Worm (Caenorhabditis elegans) whole organism, L1 larva: ENCODE results near the gene trpp-4.

Experiments
- F16B12.6 ChIP-seq: fragments of 150-350 bp; optimal IDR thresholded peaks from 2 replicates; lab custom pipeline; 2014; ENCODE audit warnings: missing biosample characterization, missing genetic modification characterization
- blmp-1 ChIP-seq: fragments of 150-350 bp; optimal IDR thresholded peaks from 2 replicates; lab custom pipeline; 2014; ENCODE audit warnings: missing biosample characterization, missing genetic modification characterization
- ceh-63 ChIP-seq: fragments of 200-800 bp; sonication (Bioruptor generic); optimal IDR thresholded peaks from 2 replicates; lab custom pipeline; 2018; ENCODE audit warnings: mild to moderate bottlenecking, missing genetic modification characterization, missing compliant biosample characterization
- ceh-82 ChIP-seq, 3 experiments: fragments of 150-350 bp in 1 of 3; sonication (generic microtip) in 2 of 3; optimal IDR thresholded peaks; 2 replicates each; lab custom pipeline; 2014 to 2017; ENCODE audit warnings: missing biosample characterization in 3 of 3, missing genetic modification characterization in 3 of 3
- dpl-1 ChIP-seq, 3 experiments: fragments of 150-350 bp in 2 of 3; sonication (generic microtip) in 1 of 3; optimal IDR thresholded peaks; 2 replicates each; lab custom pipeline; 2014 to 2017; ENCODE audit warnings: missing biosample characterization in 3 of 3, missing genetic modification characterization in 3 of 3, missing genetic modification reagents in 3 of 3
- efl-1 ChIP-seq, 4 experiments: fragments of 150-350 bp; optimal IDR thresholded peaks in 3 of 4; peaks in 1 of 4; 1 replicate in 1 of 4; 2 replicates in 3 of 4; lab custom pipeline; 2014; ENCODE audit warnings: missing biosample characterization in 2 of 4, missing genetic modification characterization in 2 of 4, missing genetic modification reagents in 2 of 4
- egl-13 ChIP-seq: sonication (generic microtip); optimal IDR thresholded peaks from 2 replicates; lab custom pipeline; 2016; ENCODE audit warnings: missing genotype, missing genetic modification reagents, missing genetic modification characterization, missing compliant biosample characterization
- egl-27 ChIP-seq, 2 experiments: fragments of 150-350 bp in 1 of 2; sonication (generic microtip); optimal IDR thresholded peaks; 3 replicates each; lab custom pipeline; 2017 to 2018; ENCODE audit warnings: missing biosample characterization in 2 of 2, missing genetic modification characterization in 2 of 2, missing genetic modification reagents in 2 of 2
- elt-3 ChIP-seq, 6 experiments: fragments of 150-350 bp in 1 of 6; sonication (generic microtip); optimal IDR thresholded peaks; 2 replicates each; lab custom pipeline; 2017 to 2018; ENCODE audit warnings: missing biosample characterization in 6 of 6, missing genetic modification characterization in 6 of 6, inconsistent platforms in 1 of 6
- ets-5 ChIP-seq: fragments of 200-800 bp; sonication (Bioruptor generic); IDR thresholded peaks from 2 replicates; pipeline ENCODE4 v1.3.6; 2022; ENCODE audit warnings: missing genetic modification characterization, missing compliant biosample characterization
- fos-1 ChIP-seq: fragments of 150-350 bp; optimal IDR thresholded peaks from 2 replicates; lab custom pipeline; 2014; ENCODE audit warnings: missing biosample characterization, missing genetic modification characterization
- hlh-17 ChIP-seq: fragments of 200-800 bp; sonication (Bioruptor generic); optimal IDR thresholded peaks from 2 replicates; lab custom pipeline; 2018; ENCODE audit warnings: missing genetic modification characterization, mild to moderate bottlenecking, missing compliant biosample characterization, moderate library complexity, borderline replicate concordance
- hlh-4 ChIP-seq: sonication (generic microtip); optimal IDR thresholded peaks from 2 replicates; lab custom pipeline; 2016; ENCODE audit warnings: mild to moderate bottlenecking, missing genetic modification characterization, missing compliant biosample characterization
- hpl-2 ChIP-seq: fragments of 150-350 bp; optimal IDR thresholded peaks from 2 replicates; lab custom pipeline; 2014; ENCODE audit warnings: missing biosample characterization, missing genetic modification reagents, missing genetic modification characterization
- isw-1 ChIP-seq: fragments of 200-800 bp; sonication (Bioruptor generic); IDR thresholded peaks from 2 replicates; pipeline ENCODE4 v1.3.6; 2022; ENCODE audit warnings: missing genetic modification characterization, missing compliant biosample characterization
- jun-1 ChIP-seq: fragments of 150-350 bp; optimal IDR thresholded peaks from 2 replicates; lab custom pipeline; 2014; ENCODE audit warnings: missing biosample characterization, missing genetic modification reagents, missing genetic modification characterization
- lin-14 ChIP-seq: fragments of 200-800 bp; sonication (Bioruptor generic); optimal IDR thresholded peaks from 2 replicates; lab custom pipeline; 2018; ENCODE audit warnings: mild to moderate bottlenecking, missing genetic modification characterization, moderate library complexity, missing compliant biosample characterization
- lin-15B ChIP-seq: fragments of 150-350 bp; sonication (generic microtip); optimal IDR thresholded peaks from 3 replicates; lab custom pipeline; 2014; ENCODE audit warnings: missing biosample characterization, missing genetic modification characterization
- lin-35 ChIP-seq, 2 experiments: fragments of 150-350 bp; optimal IDR thresholded peaks; 2 replicates each; lab custom pipeline; 2014; ENCODE audit warnings: missing biosample characterization in 2 of 2, missing genetic modification characterization in 2 of 2, missing genetic modification reagents in 2 of 2
- lin-39 ChIP-seq: fragments of 150-350 bp; optimal IDR thresholded peaks from 2 replicates; lab custom pipeline; 2014; ENCODE audit warnings: missing biosample characterization, missing genetic modification reagents, missing genetic modification characterization
- lsy-2 ChIP-seq, 2 experiments: fragments of 150-350 bp; optimal IDR thresholded peaks; 2 replicates each; lab custom pipeline; 2014; ENCODE audit warnings: missing biosample characterization in 2 of 2, missing genetic modification characterization in 2 of 2
- mdl-1 ChIP-seq, 2 experiments: fragments of 150-350 bp; optimal IDR thresholded peaks; 2 replicates each; lab custom pipeline; 2014 to 2017; ENCODE audit warnings: missing biosample characterization in 2 of 2, missing genetic modification characterization in 2 of 2, inconsistent platforms in 1 of 2
- mep-1 ChIP-seq: fragments of 150-350 bp; optimal IDR thresholded peaks from 2 replicates; lab custom pipeline; 2014; ENCODE audit warnings: missing biosample characterization, missing genetic modification characterization
- nhr-20 ChIP-seq: sonication (generic microtip); optimal IDR thresholded peaks from 2 replicates; lab custom pipeline; 2016; ENCODE audit warnings: mild to moderate bottlenecking, missing genetic modification characterization, missing compliant biosample characterization
- nhr-71 ChIP-seq: sonication (generic microtip); optimal IDR thresholded peaks from 2 replicates; lab custom pipeline; 2016; ENCODE audit warnings: mild to moderate bottlenecking, missing genetic modification characterization, moderate library complexity, missing compliant biosample characterization
- nhr-76 ChIP-seq: sonication (generic microtip); optimal IDR thresholded peaks from 2 replicates; lab custom pipeline; 2017; ENCODE audit warnings: missing biosample characterization, missing genetic modification characterization
- nhr-77 ChIP-seq: fragments of 150-350 bp; optimal IDR thresholded peaks from 2 replicates; lab custom pipeline; 2014; ENCODE audit warnings: missing biosample characterization, missing genetic modification characterization
- nhr-84 ChIP-seq: sonication (generic microtip); optimal IDR thresholded peaks from 2 replicates; lab custom pipeline; 2017; ENCODE audit warnings: missing biosample characterization, missing genetic modification characterization
- nhr-85 ChIP-seq: sonication (generic microtip); peaks from one replicate; lab custom pipeline; 2016; ENCODE audit warnings: missing genetic modification characterization, inconsistent platforms, missing compliant biosample characterization
- rnt-1 ChIP-seq: sonication (generic microtip); optimal IDR thresholded peaks from 2 replicates; lab custom pipeline; 2016; ENCODE audit warnings: mild to moderate bottlenecking, missing genetic modification characterization, moderate library complexity, missing compliant biosample characterization
- skn-1 ChIP-seq: fragments of 150-350 bp; optimal IDR thresholded peaks from 2 replicates; lab custom pipeline; 2014; ENCODE audit warnings: missing biosample characterization, missing genetic modification characterization
- snu-23 ChIP-seq: sonication (generic microtip); optimal IDR thresholded peaks from 2 replicates; lab custom pipeline; 2016; ENCODE audit warnings: missing genetic modification characterization, missing compliant biosample characterization
- sox-4 ChIP-seq: sonication (generic microtip); optimal IDR thresholded peaks from 2 replicates; lab custom pipeline; 2016; ENCODE audit warnings: missing genetic modification characterization, missing compliant biosample characterization
- swsn-7 ChIP-seq: sonication (generic microtip); optimal IDR thresholded peaks from 2 replicates; lab custom pipeline; 2016; ENCODE audit warnings: missing genetic modification characterization, missing compliant biosample characterization
- tlp-1 ChIP-seq: fragments of 150-350 bp; optimal IDR thresholded peaks from 2 replicates; lab custom pipeline; 2014; ENCODE audit warnings: missing biosample characterization, missing genetic modification characterization
- unc-130 ChIP-seq: fragments of 150-350 bp; optimal IDR thresholded peaks from 2 replicates; lab custom pipeline; 2017; ENCODE audit warnings: missing biosample characterization, missing genetic modification characterization, inconsistent platforms
- unc-86 ChIP-seq: sonication (generic microtip); optimal IDR thresholded peaks from 2 replicates; lab custom pipeline; 2016; ENCODE audit warnings: missing genetic modification characterization, missing compliant biosample characterization
- xbp-1 ChIP-seq: sonication (generic microtip); optimal IDR thresholded peaks from 2 replicates; lab custom pipeline; 2016; ENCODE audit warnings: missing genetic modification characterization, missing compliant biosample characterization
- zag-1 ChIP-seq: fragments of 150-350 bp; optimal IDR thresholded peaks from 2 replicates; lab custom pipeline; 2014; ENCODE audit warnings: missing biosample characterization, missing genetic modification characterization

trpp-4 gene

DNA sequence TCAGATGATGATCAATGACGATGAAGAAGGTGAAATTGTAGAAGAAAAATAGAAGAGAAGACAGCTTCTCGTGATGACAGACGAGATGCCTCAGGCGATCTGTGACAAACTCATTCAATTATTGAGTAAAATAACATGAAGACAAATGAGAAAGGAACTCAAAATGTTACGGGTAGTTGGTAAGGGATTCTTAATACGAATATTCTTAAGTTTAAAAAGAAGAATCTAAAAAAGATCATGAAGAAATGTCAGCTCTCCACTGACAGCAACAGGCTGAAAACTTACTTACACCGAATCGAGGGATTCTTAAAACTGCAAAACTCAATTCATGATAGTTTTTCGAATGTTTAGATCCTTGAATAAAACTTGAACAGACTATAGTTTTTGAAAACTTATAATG lies 14.4 kb downstream of the trpp-4 start, which contains the start of gene F36D4.4:
Gene F36D4.4 (minus strand): TSS at position 101 of the 400 bp plus-strand sequence.
- no peak for TF ChIP-seq unc-130 (tag; lab: Kevin White, UChicago)
- no peak for TF ChIP-seq zag-1 (tag; lab: Kevin White, UChicago)
- no peak for TF ChIP-seq egl-13 (tag; lab: Kevin White, UChicago)
- no peak for TF ChIP-seq isw-1 (GFP tag; lab: Robert Waterston, UW)

ce11 chrV:9416624-9417023 lies 16.5 kb downstream of the trpp-4 start, which contains the start of gene F36D4.1:
F36D4.1 (plus strand) TSS chrV:9416924.
- TF ChIP-seq tlp-1 (tag; lab: Kevin White, UChicago), result no peak
- TF ChIP-seq hpl-2 (GFP tag; lab: Kevin White, UChicago), result no peak

- TF ChIP-seq jun-1 (tag; lab: Kevin White, UChicago), result no peak
- peak; percentile 15 for TF ChIP-seq lin-14 (GFP tag; lab: Kevin White, UChicago)
- no peak for TF ChIP-seq elt-3 (tag; optimal IDR thresholded peaks at IDR 0.05; lab: Kevin White, UChicago)
- no peak for TF ChIP-seq hlh-17 (GFP tag; lab: Kevin White, UChicago)
- TF ChIP-seq lin-35 (GFP tag; optimal IDR thresholded peaks at IDR 0.05; lab: Kevin White, UChicago), result peak in 1 of 2 experiments; percentile 1
Observed at ce11 chrV:9422745-9423144, 22.6 kb downstream of the trpp-4 start.

DNA sequence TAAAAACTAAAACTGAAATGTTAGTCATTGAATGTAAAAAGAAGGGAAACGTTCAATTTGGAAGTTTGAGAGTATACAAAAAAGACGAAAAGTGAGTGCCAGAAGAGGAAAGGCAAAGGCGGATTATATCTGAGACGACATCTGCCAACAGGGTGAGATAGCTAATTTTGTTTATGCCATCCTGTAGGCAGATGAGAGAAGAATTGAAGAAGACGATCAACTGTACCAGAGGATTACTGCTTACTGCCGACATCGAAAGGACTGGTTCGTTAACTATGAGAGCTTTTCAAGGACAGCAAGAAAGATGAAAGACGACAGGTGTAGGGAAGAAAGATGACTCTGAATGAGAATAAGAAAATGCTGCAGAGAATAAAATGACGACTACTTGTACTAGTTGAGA lies 23.4 kb downstream of the trpp-4 start:
- TF ChIP-seq blmp-1 (tag; lab: Kevin White, UChicago), result peak; percentile 29
- TF ChIP-seq F16B12.6, result no peak
- peak; percentile 22 for TF ChIP-seq snu-23 (GFP tag; lab: Kevin White, UChicago)
- TF ChIP-seq nhr-76, result no peak
- TF ChIP-seq nhr-85 (tag; lab: Kevin White, UChicago), result peak; percentile 84
- TF ChIP-seq lin-15B (tag; lab: Kevin White, UChicago), result no peak
- TF ChIP-seq unc-130 (tag; lab: Kevin White, UChicago), result no peak
- no peak for TF ChIP-seq egl-27 (tag; optimal IDR thresholded peaks at IDR 0.05; lab: Kevin White, UChicago)
- TF ChIP-seq ets-5, result no peak
- TF ChIP-seq efl-1 (optimal IDR thresholded peaks at IDR 0.05; lab: Kevin White, UChicago), result no peak
- no peak for TF ChIP-seq efl-1 (GFP tag; optimal IDR thresholded peaks at IDR 0.05 in 1 of 2; lab: Kevin White, UChicago)
- peak; percentile 57 for TF ChIP-seq lin-14 (GFP tag; lab: Kevin White, UChicago)

DNA sequence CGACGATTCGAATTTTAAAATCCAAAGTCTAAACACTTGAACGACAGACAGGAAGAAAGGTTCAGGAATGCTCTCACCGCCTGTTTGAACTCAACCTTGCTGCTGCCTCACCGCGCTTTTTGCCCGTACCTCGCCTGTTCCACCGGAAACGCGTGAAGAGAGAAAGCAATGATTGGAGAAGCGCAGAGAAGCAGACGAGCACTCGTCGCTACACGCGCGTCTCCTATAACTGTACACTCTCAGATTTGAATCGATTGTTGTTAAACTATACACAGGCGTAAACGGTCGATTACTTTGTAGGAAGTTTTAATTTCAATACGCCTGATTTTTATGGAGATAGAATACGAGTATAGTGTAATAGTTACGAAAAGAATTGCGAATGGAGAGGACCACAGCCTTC lies 24.4 kb downstream of the trpp-4 start:
- TF ChIP-seq nhr-84 (tag; lab: Kevin White, UChicago), result no peak
- peak; percentile 25 for TF ChIP-seq nhr-77 (tag; lab: Kevin White, UChicago)
- TF ChIP-seq mep-1 (tag; lab: Kevin White, UChicago), result peak; percentile 13
- TF ChIP-seq efl-1 (optimal IDR thresholded peaks at IDR 0.05; lab: Kevin White, UChicago), result peak in 1 of 2 experiments; percentile 17
- peak in 1 of 2 experiments; percentile 75 for TF ChIP-seq efl-1 (GFP tag; optimal IDR thresholded peaks at IDR 0.05 in 1 of 2; lab: Kevin White, UChicago)
- TF ChIP-seq nhr-71, result peak; percentile 18
- TF ChIP-seq ceh-82 (tag; optimal IDR thresholded peaks at IDR 0.05; lab: Kevin White, UChicago), result peak in 1 of 3 experiments; percentile 31
- no peak for TF ChIP-seq fos-1 (tag; lab: Kevin White, UChicago)
- TF ChIP-seq skn-1 (tag; lab: Kevin White, UChicago), result no peak
- no peak for TF ChIP-seq lin-39 (tag; lab: Kevin White, UChicago)
- TF ChIP-seq swsn-7 (tag; lab: Kevin White, UChicago), result peak; percentile 16
- TF ChIP-seq lin-14 (GFP tag; lab: Kevin White, UChicago), result peak; percentile 75
- TF ChIP-seq unc-86 (tag; lab: Kevin White, UChicago), result no peak
- TF ChIP-seq rnt-1, result peak; percentile 31
- TF ChIP-seq elt-3 (tag; optimal IDR thresholded peaks at IDR 0.05; lab: Kevin White, UChicago), result peak in 1 of 6 experiments; percentile 26
- peak; percentile 32 for TF ChIP-seq snu-23 (GFP tag; lab: Kevin White, UChicago)
- TF ChIP-seq lin-35 (GFP tag; optimal IDR thresholded peaks at IDR 0.05; lab: Kevin White, UChicago), result peak in 1 of 2 experiments; percentile 59
- peak; percentile 44 for TF ChIP-seq nhr-20 (tag; lab: Kevin White, UChicago)
- TF ChIP-seq lsy-2 (tag; optimal IDR thresholded peaks at IDR 0.05; lab: Kevin White, UChicago), result peak in 1 of 2 experiments; percentile 20
- TF ChIP-seq mdl-1 (tag; optimal IDR thresholded peaks at IDR 0.05; lab: Kevin White, UChicago), result peak in 1 of 2 experiments; percentile 57
- peak; percentile 42 for TF ChIP-seq blmp-1 (tag; lab: Kevin White, UChicago)
- TF ChIP-seq nhr-76, result no peak
- TF ChIP-seq dpl-1 (GFP tag; optimal IDR thresholded peaks at IDR 0.05; lab: Kevin White, UChicago), result peak in 1 of 3 experiments; percentile 1
- no peak for TF ChIP-seq sox-4
- peak; percentile 3 for TF ChIP-seq xbp-1 (tag; lab: Kevin White, UChicago)
- no peak for TF ChIP-seq egl-13 (tag; lab: Kevin White, UChicago)
- no peak for TF ChIP-seq hlh-4 (tag; lab: Kevin White, UChicago)
- TF ChIP-seq F16B12.6, result peak; percentile 45
- TF ChIP-seq ceh-63 (GFP tag; lab: Kevin White, UChicago), result no peak
- no peak for TF ChIP-seq tlp-1 (tag; lab: Kevin White, UChicago)
- TF ChIP-seq, all 84 proteins: peak for 18
